Worm (Caenorhabditis elegans): ENCODE results near the gene npp-8.

DNA sequence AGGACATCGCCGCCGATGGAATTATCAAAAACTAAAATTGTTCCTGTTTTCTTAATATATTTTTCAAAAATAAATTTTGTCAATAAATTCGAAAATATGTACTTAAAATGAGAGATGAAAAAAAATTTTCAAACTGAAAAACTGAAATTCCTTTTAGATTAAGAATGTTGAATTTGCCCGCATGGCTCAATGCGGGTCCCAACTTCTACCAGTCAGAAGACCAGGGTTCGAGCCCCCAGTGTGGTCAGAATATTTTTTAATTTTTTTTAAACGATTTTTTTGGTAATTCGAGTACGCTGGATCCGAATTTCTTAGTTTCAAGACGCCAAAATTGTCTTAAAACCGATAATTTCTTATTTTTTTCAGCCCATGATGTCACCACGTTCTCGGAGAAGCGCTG lies 41.7 kb upstream of the npp-8 start:
- TF ChIP-seq aly-2 (tag; optimal IDR thresholded peaks at IDR 0.05) (no peak), ZK546.5 (tag; optimal IDR thresholded peaks at IDR 0.05) (no peak), gmeb-1 (tag; optimal IDR thresholded peaks at IDR 0.05) (no peak), unc-39 (tag; optimal IDR thresholded peaks at IDR 0.05) (no peak), alr-1 (tag; optimal IDR thresholded peaks at IDR 0.05) (no peak), nhr-237 (tag; optimal IDR thresholded peaks at IDR 0.05) (no peak), zag-1 (tag; optimal IDR thresholded peaks at IDR 0.05) (no peak), snpc-4 (tag; optimal IDR thresholded peaks at IDR 0.05) (no peak), ztf-1 (GFP tag; conservative IDR thresholded peaks at IDR 0.05) (no peak), elt-1 (tag; optimal IDR thresholded peaks at IDR 0.05) (no peak), elt-3 (tag; optimal IDR thresholded peaks at IDR 0.05) (no peak), ama-1 (optimal IDR thresholded peaks at IDR 0.05) (no peak)

Measured in whole organism, L2 larva.